Fruit fly (Drosophila melanogaster) whole organism, embryonic: ENCODE data around the gene CG32371.
A peak's percentile ranks its signal among the peaks of the same experiment; 100 is the strongest.

ENCODE experiments used
- CG11093 ChIP-seq: fragments of 200-800 bp; sonication (Bioruptor generic); IDR thresholded peaks from 3 replicates; pipeline ENCODE4 v1.3.6; 2022; ENCODE audit warnings: missing biosample characterization, missing genetic modification characterization
- CG11456 ChIP-seq: fragments of 200-800 bp; sonication (Bioruptor generic); IDR thresholded peaks from 3 replicates; pipeline ENCODE4 v1.3.6; 2022; ENCODE audit warnings: missing biosample characterization, missing genetic modification characterization
- CG13775 ChIP-seq: fragments of 200-800 bp; sonication (Bioruptor generic); optimal IDR thresholded peaks from 3 replicates; lab custom pipeline; 2017; ENCODE audit warnings: missing biosample characterization, mild to moderate bottlenecking, missing genetic modification characterization
- CG14667 ChIP-seq: fragments of 200-800 bp; sonication (Bioruptor generic); IDR thresholded peaks from 2 replicates; pipeline ENCODE4 v1.3.6; 2022; ENCODE audit warnings: missing biosample characterization, missing genetic modification characterization
- CG14710 ChIP-seq: fragments of 200-800 bp; sonication (Bioruptor generic); optimal IDR thresholded peaks from 3 replicates; lab custom pipeline; 2019; ENCODE audit warnings: missing biosample characterization, mild to moderate bottlenecking, missing genetic modification characterization, moderate library complexity
- CG15601 ChIP-seq: fragments of 200-800 bp; sonication (Bioruptor generic); optimal IDR thresholded peaks from 3 replicates; lab custom pipeline; 2019; ENCODE audit warnings: missing biosample characterization, mild to moderate bottlenecking, missing genetic modification characterization, moderate library complexity
- CG17612 ChIP-seq: fragments of 200-800 bp; sonication (Bioruptor generic); IDR thresholded peaks from 2 replicates; pipeline ENCODE4 v1.3.6; 2022; ENCODE audit warnings: missing biosample characterization, missing genetic modification characterization
- CG1792 ChIP-seq: fragments of 200-800 bp; sonication (Bioruptor generic); optimal IDR thresholded peaks from 2 replicates; lab custom pipeline; 2016; ENCODE audit warnings: missing biosample characterization, missing genetic modification characterization
- CG2875 ChIP-seq: fragments of 200-800 bp; sonication (Bioruptor generic); optimal IDR thresholded peaks from 2 replicates; lab custom pipeline; 2017; ENCODE audit warnings: missing biosample characterization, mild to moderate bottlenecking, missing genetic modification characterization, missing genetic modification reagents
- CG33557 ChIP-seq: fragments of 200-800 bp; sonication (Bioruptor generic); optimal IDR thresholded peaks from 2 replicates; lab custom pipeline; 2019; ENCODE audit warnings: missing biosample characterization, mild to moderate bottlenecking, missing genetic modification characterization, moderate library complexity
- CG4730 ChIP-seq: fragments of 200-800 bp; sonication (Bioruptor generic); IDR thresholded peaks from 2 replicates; pipeline ENCODE4 v1.3.6; 2022; ENCODE audit warnings: missing biosample characterization, missing genetic modification characterization
- CG5245 ChIP-seq: fragments of 200-800 bp; sonication (Bioruptor generic); optimal IDR thresholded peaks from 3 replicates; lab custom pipeline; 2016; ENCODE audit warnings: missing biosample characterization, missing genetic modification characterization
- CG7745 ChIP-seq: fragments of 200-800 bp; sonication (Bioruptor generic); optimal IDR thresholded peaks from 2 replicates; lab custom pipeline; 2018; ENCODE audit warnings: missing biosample characterization, mild to moderate bottlenecking, missing genetic modification characterization, moderate library complexity
- CG8089 ChIP-seq: fragments of 200-800 bp; sonication (Bioruptor generic); optimal IDR thresholded peaks from 3 replicates; lab custom pipeline; 2016; ENCODE audit warnings: missing biosample characterization, missing genetic modification characterization
- CG8944 ChIP-seq: fragments of 200-800 bp; sonication (Bioruptor generic); optimal IDR thresholded peaks from 3 replicates; lab custom pipeline; 2016; ENCODE audit warnings: missing biosample characterization, missing genetic modification characterization
- CG9609 ChIP-seq: fragments of 200-800 bp; sonication (Bioruptor generic); optimal IDR thresholded peaks from 3 replicates; lab custom pipeline; 2016; ENCODE audit warnings: missing biosample characterization, missing genetic modification characterization
- CG9817 ChIP-seq: fragments of 200-800 bp; sonication (Bioruptor generic); optimal IDR thresholded peaks from 2 replicates; lab custom pipeline; 2018; ENCODE audit warnings: missing biosample characterization, mild to moderate bottlenecking, missing genetic modification characterization, moderate library complexity
- Dad ChIP-seq: fragments of 200-800 bp; sonication (Bioruptor generic); optimal IDR thresholded peaks from 3 replicates; lab custom pipeline; 2016; ENCODE audit warnings: missing biosample characterization, missing genetic modification characterization
- Dbx ChIP-seq: fragments of 200-800 bp; sonication (Bioruptor generic); IDR thresholded peaks from 3 replicates; pipeline ENCODE4 v1.3.6; 2022; ENCODE audit warnings: missing biosample characterization, missing genetic modification characterization
- Dip2 ChIP-seq: fragments of 200-800 bp; sonication (Bioruptor generic); IDR thresholded peaks from 2 replicates; pipeline ENCODE4 v1.3.6; 2022; ENCODE audit warnings: missing biosample characterization, missing genetic modification characterization
- Eip74EF ChIP-seq, 2 experiments: fragments of 200-800 bp in 1 of 2; fragments of >200 bp in 1 of 2; sonication (Bioruptor generic) in 1 of 2; optimal IDR thresholded peaks; 2 replicates each; lab custom pipeline; 2017 to 2019; ENCODE audit warnings: missing biosample characterization in 2 of 2, missing genetic modification characterization in 2 of 2, mild to moderate bottlenecking in 1 of 2, moderate library complexity in 1 of 2
- Ets65A ChIP-seq: fragments of 200-800 bp; sonication (Bioruptor generic); peaks from one replicate; lab custom pipeline; 2016; ENCODE audit warnings: missing biosample characterization, missing genetic modification characterization
- Fer1 ChIP-seq: fragments of 200-800 bp; sonication (Bioruptor generic); optimal IDR thresholded peaks from 2 replicates; lab custom pipeline; 2017; ENCODE audit warnings: missing biosample characterization, mild to moderate bottlenecking, missing genetic modification characterization
- H15 ChIP-seq: fragments of 200-800 bp; sonication (Bioruptor generic); IDR thresholded peaks from 3 replicates; pipeline ENCODE4 v1.3.6; 2022; ENCODE audit warnings: missing biosample characterization, missing genetic modification characterization
- NC2α ChIP-seq: fragments of 200-800 bp; sonication (Bioruptor generic); optimal IDR thresholded peaks from 2 replicates; lab custom pipeline; 2016; ENCODE audit warnings: missing biosample characterization, missing genetic modification characterization
- PHDP ChIP-seq: fragments of 200-800 bp; sonication (Bioruptor generic); optimal IDR thresholded peaks from 3 replicates; lab custom pipeline; 2018; ENCODE audit warnings: missing biosample characterization, mild to moderate bottlenecking, missing genetic modification characterization, moderate library complexity
- Sox102F ChIP-seq: fragments of 200-800 bp; sonication (Bioruptor generic); optimal IDR thresholded peaks from 2 replicates; lab custom pipeline; 2018; ENCODE audit warnings: missing biosample characterization, mild to moderate bottlenecking, missing genetic modification characterization, moderate library complexity
- Tbp ChIP-seq: fragments of >200 bp; optimal IDR thresholded peaks from 2 replicates; lab custom pipeline; 2018; ENCODE audit warnings: missing biosample characterization, missing genetic modification characterization
- bab2 ChIP-seq: fragments of 200-800 bp; sonication (Bioruptor generic); optimal IDR thresholded peaks from 2 replicates; lab custom pipeline; 2016; ENCODE audit warnings: missing biosample characterization, missing genetic modification characterization
- dmrt99B ChIP-seq: fragments of 200-800 bp; sonication (Bioruptor generic); optimal IDR thresholded peaks from 2 replicates; lab custom pipeline; 2018; ENCODE audit warnings: missing biosample characterization, mild to moderate bottlenecking, missing genetic modification characterization, moderate library complexity
- dysf ChIP-seq: fragments of 200-800 bp; sonication (Bioruptor generic); IDR thresholded peaks from 3 replicates; pipeline ENCODE4 v1.3.6; 2022; ENCODE audit warnings: missing biosample characterization, missing genetic modification characterization
- esg ChIP-seq: fragments of 200-800 bp; sonication (Bioruptor generic); conservative IDR thresholded peaks from 2 replicates; pipeline ENCODE4 v1.3.6; 2022; ENCODE audit warnings: missing biosample characterization, missing genetic modification characterization
- gem ChIP-seq: fragments of 200-800 bp; sonication (Bioruptor generic); optimal IDR thresholded peaks from 2 replicates; lab custom pipeline; 2019; ENCODE audit warnings: missing biosample characterization, mild to moderate bottlenecking, missing genetic modification characterization, moderate library complexity
- hbn ChIP-seq: fragments of 200-800 bp; sonication (Bioruptor generic); IDR thresholded peaks from 2 replicates; pipeline ENCODE4 v1.3.6; 2022; ENCODE audit warnings: missing biosample characterization, missing genetic modification characterization; ENCODE audit not compliant: partially characterized antibody
- kah ChIP-seq: fragments of 200-800 bp; sonication (Bioruptor generic); optimal IDR thresholded peaks from 2 replicates; lab custom pipeline; 2018; ENCODE audit warnings: missing biosample characterization, mild to moderate bottlenecking, missing genetic modification characterization
- lab ChIP-seq: fragments of 200-800 bp; sonication (Bioruptor generic); optimal IDR thresholded peaks from 3 replicates; lab custom pipeline; 2017; ENCODE audit warnings: missing biosample characterization, missing genetic modification characterization, mild to moderate bottlenecking, moderate library complexity, missing genetic modification reagents
- mld ChIP-seq: fragments of 200-800 bp; sonication (Bioruptor generic); IDR thresholded peaks from 3 replicates; pipeline ENCODE4 v1.3.6; 2022; ENCODE audit warnings: missing biosample characterization, missing genetic modification characterization; ENCODE audit not compliant: partially characterized antibody
- sd ChIP-seq: fragments of 200-800 bp; sonication (Bioruptor generic); optimal IDR thresholded peaks from 3 replicates; lab custom pipeline; 2018; ENCODE audit warnings: missing biosample characterization, mild to moderate bottlenecking, missing genetic modification characterization, moderate library complexity
- sens-2 ChIP-seq: fragments of 200-800 bp; sonication (Bioruptor generic); IDR thresholded peaks from 2 replicates; pipeline ENCODE4 v1.3.6; 2022; ENCODE audit warnings: missing biosample characterization, missing genetic modification characterization
- tio ChIP-seq: fragments of 200-800 bp; sonication (Bioruptor generic); optimal IDR thresholded peaks from 2 replicates; lab custom pipeline; 2017; ENCODE audit warnings: missing biosample characterization, missing genetic modification characterization, inconsistent platforms
- wek ChIP-seq: fragments of 200-800 bp; sonication (Bioruptor generic); optimal IDR thresholded peaks from 3 replicates; lab custom pipeline; 2018; ENCODE audit warnings: missing biosample characterization, mild to moderate bottlenecking, missing genetic modification characterization, moderate library complexity

CG32371 gene

DNA sequence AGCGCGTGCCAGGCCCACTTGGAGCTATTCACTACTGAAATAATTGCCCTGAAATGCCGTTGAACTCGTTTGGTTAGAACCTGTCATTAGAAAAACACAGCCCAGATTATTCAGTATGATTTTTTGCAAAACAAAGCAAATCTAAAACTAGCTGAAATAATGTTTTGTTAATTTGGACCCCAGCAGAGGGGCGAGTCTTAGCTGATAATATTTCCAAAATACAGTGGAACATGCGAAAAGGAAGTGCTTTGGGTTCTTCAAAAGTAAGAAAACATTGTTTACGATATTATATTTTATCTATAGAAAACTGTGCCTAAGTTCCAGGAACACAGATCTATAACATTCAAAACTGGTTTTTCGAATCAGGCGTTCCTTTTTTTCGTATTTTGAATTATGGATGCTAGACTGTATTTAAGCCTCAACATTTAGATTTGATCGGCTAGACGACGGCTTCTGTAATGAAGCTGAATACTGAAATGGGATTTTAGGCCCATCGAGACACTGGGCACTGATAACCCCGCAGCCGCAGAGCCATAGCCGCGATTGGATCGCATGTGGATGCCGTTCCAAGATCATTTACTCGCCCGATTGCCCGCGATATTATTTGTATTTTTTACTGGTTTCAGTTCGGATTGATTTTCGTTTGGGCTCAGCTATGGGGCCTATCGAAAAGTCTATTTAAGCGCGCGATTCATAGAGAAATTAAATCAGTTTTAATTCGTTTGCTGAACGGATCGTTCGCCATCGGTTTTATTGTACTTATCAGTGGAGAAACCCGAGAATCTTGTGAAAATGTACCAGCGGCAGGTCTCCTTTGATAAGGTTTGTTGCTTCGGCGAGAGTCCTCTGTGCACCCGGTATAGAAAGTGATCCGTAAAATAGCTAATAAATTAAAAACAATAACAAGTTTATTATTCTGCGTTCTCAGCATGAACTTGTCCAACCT, 8.0 kb downstream of the CG32371 start, which contains the start of gene Hn (continued):
- TF ChIP-seq mld (GFP tag; lab: Robert Waterston, UW) = no peak
- TF ChIP-seq CG8089 (GFP tag; lab: Kevin White, UChicago) = no peak
- TF ChIP-seq Fer1 (GFP tag; lab: Kevin White, UChicago) = no peak
- no peak for TF ChIP-seq CG5245 (GFP tag; lab: Kevin White, UChicago)
- TF ChIP-seq CG1792 (GFP tag; lab: Kevin White, UChicago) = no peak
- TF ChIP-seq kah = no peak
- no peak for TF ChIP-seq Eip74EF (GFP tag; optimal IDR thresholded peaks at IDR 0.05; lab: Kevin White, UChicago)
- peak; percentile 23 for TF ChIP-seq CG9817 (tag; lab: Kevin White, UChicago)
- TF ChIP-seq Tbp (GFP tag; lab: Kevin White, UChicago) = no peak
- TF ChIP-seq lab (GFP tag; lab: Kevin White, UChicago) = peak; percentile 19
- TF ChIP-seq Dad (GFP tag; lab: Kevin White, UChicago) = no peak
- no peak for TF ChIP-seq CG2875 (GFP tag; lab: Kevin White, UChicago)
- TF ChIP-seq CG7745 (tag; lab: Kevin White, UChicago) = no peak
- TF ChIP-seq Dbx (GFP tag; lab: Robert Waterston, UW) = 0 out of 3 replicates have a peak, but pooled peaks have one; percentile 32
- no peak for TF ChIP-seq sd (tag; lab: Kevin White, UChicago)

DNA sequence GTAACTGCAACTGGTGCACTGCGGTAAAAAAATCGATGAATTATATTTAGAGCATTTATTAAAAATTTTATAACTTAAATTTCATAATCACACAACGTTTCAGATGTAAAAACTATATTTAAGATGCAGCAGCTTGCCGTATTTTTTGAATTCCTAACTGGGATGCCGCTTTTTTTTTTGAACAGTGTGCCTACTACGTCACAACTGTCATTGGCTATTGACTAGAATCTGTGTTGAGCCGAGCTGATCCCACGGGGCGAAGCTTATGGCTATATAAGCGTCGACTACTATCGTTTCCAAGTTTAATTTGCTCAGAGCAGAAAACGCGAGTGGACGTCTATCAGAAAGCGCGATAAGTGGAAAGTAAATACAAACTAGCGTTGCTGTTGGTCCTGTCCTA, 14.0 kb downstream of the CG32371 start, which contains the start of gene CG7409:
TSS of gene CG7409 (plus strand) at position 301 of the 400 bp plus-strand sequence.
- peak; percentile 52 for TF ChIP-seq Ets65A (GFP tag; lab: Kevin White, UChicago)
- TF ChIP-seq CG17612 (GFP tag; lab: Robert Waterston, UW) = no peak
- no peak for TF ChIP-seq CG7745 (tag; lab: Kevin White, UChicago)
- TF ChIP-seq CG14710 (tag; lab: Kevin White, UChicago) = no peak
- TF ChIP-seq Sox102F (GFP tag; lab: Kevin White, UChicago) = peak; percentile 13
- no peak for TF ChIP-seq dmrt99B (tag; lab: Kevin White, UChicago)
- 0 out of 3 replicates have a peak, but pooled peaks have one; percentile 10 for TF ChIP-seq dysf (GFP tag; lab: Robert Waterston, UW)
- no peak for TF ChIP-seq Dip2 (GFP tag; lab: Robert Waterston, UW)
- TF ChIP-seq CG13775 (GFP tag; lab: Kevin White, UChicago) = no peak
- TF ChIP-seq H15 (GFP tag; lab: Robert Waterston, UW) = 0 out of 3 replicates have a peak, but pooled peaks have one; percentile 25
- TF ChIP-seq CG11456 (GFP tag; lab: Robert Waterston, UW) = no peak
- TF ChIP-seq CG4730 (GFP tag; lab: Robert Waterston, UW) = no peak
- TF ChIP-seq CG33557 (GFP tag; lab: Kevin White, UChicago) = no peak
- TF ChIP-seq CG8944 (GFP tag; lab: Kevin White, UChicago) = no peak
- TF ChIP-seq sens-2 (GFP tag; lab: Robert Waterston, UW) = no peak
- TF ChIP-seq CG9609 (GFP tag; lab: Kevin White, UChicago) = no peak
- TF ChIP-seq bab2 (GFP tag; lab: Kevin White, UChicago) = no peak
- TF ChIP-seq CG15601 (tag; lab: Kevin White, UChicago) = no peak
- no peak for TF ChIP-seq esg (GFP tag; lab: Robert Waterston, UW)
- TF ChIP-seq CG11093 = no peak
- no peak for TF ChIP-seq PHDP
- no peak for TF ChIP-seq tio (GFP tag; lab: Kevin White, UChicago)
- TF ChIP-seq hbn (GFP tag; lab: Robert Waterston, UW) = no peak
- TF ChIP-seq gem (tag; lab: Kevin White, UChicago) = no peak
- TF ChIP-seq NC2α (GFP tag; lab: Kevin White, UChicago) = no peak
- TF ChIP-seq Dad (GFP tag; lab: Kevin White, UChicago) = no peak
- no peak for TF ChIP-seq CG14667 (GFP tag; lab: Robert Waterston, UW)
- TF ChIP-seq wek = no peak
